Fruit fly (Drosophila melanogaster): ENCODE data around the gene CG10019.

- TF ChIP-seq Clk (GFP tag; optimal IDR thresholded peaks at IDR 0.05) (no peak), cnc (optimal IDR thresholded peaks at IDR 0.05) (no peak), CG33017 (tag; optimal IDR thresholded peaks at IDR 0.05) (no peak), Crg-1 (GFP tag; optimal IDR thresholded peaks at IDR 0.05) (no peak), tj (GFP tag; optimal IDR thresholded peaks at IDR 0.05) (no peak), CG14711 (tag; optimal IDR thresholded peaks at IDR 0.05) (no peak), kay (GFP tag; ENCODE audit: borderline replicate concordance) (peak; percentile 55), Mnt (GFP tag; optimal IDR thresholded peaks at IDR 0.05) (no peak), CG12768 (GFP tag; optimal IDR thresholded peaks at IDR 0.05) (no peak), cic (GFP tag; optimal IDR thresholded peaks at IDR 0.05) (no peak), CG11617 (GFP tag; optimal IDR thresholded peaks at IDR 0.05) (no peak), CG7045 (GFP tag; optimal IDR thresholded peaks at IDR 0.05) (no peak), CG7101 (tag; optimal IDR thresholded peaks at IDR 0.05) (no peak)
Observed at dm6 chr2L:3769718-3770461, 39.6 kb downstream of the CG10019 start.

Data from whole organism, adult.